Fruit fly (Drosophila melanogaster) whole organism, prepupa: ENCODE data around the gene CG11168.

Experiments used
- Blimp-1 ChIP-seq: fragments of 200-800 bp; sonication (Bioruptor generic); optimal IDR thresholded peaks from 3 replicates; lab custom pipeline; 2017; ENCODE audit warnings: missing biosample characterization, missing genetic modification characterization, mild to moderate bottlenecking, moderate library complexity, missing genetic modification reagents
- CG10631 ChIP-seq: fragments of 200-800 bp; sonication (Bioruptor generic); optimal IDR thresholded peaks from 2 replicates; lab custom pipeline; 2016; ENCODE audit warnings: missing biosample characterization, missing genetic modification characterization
- CG11294 ChIP-seq: fragments of 200-800 bp; sonication (Bioruptor generic); IDR thresholded peaks from 2 replicates; pipeline ENCODE4 v1.3.6; 2022; ENCODE audit warnings: missing biosample characterization, missing genetic modification characterization
- CG11902 ChIP-seq: fragments of 200-800 bp; sonication (Bioruptor generic); optimal IDR thresholded peaks from 3 replicates; lab custom pipeline; 2016; ENCODE audit warnings: missing biosample characterization, missing genetic modification characterization
- CG15336 ChIP-seq: fragments of 200-800 bp; sonication (Bioruptor generic); IDR thresholded peaks from 2 replicates; pipeline ENCODE4 v1.3.6; 2022; ENCODE audit warnings: missing biosample characterization, missing genetic modification characterization
- CG3032 ChIP-seq: fragments of 200-800 bp; optimal IDR thresholded peaks from 2 replicates; lab custom pipeline; 2019; ENCODE audit warnings: missing biosample characterization, mild to moderate bottlenecking, missing genetic modification characterization, moderate library complexity
- CG31627 ChIP-seq: fragments of 200-800 bp; sonication (Bioruptor generic); optimal IDR thresholded peaks from 3 replicates; lab custom pipeline; 2016; ENCODE audit warnings: missing biosample characterization, missing genetic modification characterization
- CG32006 ChIP-seq: fragments of 200-800 bp; sonication (Bioruptor generic); optimal IDR thresholded peaks from 3 replicates; lab custom pipeline; 2017; ENCODE audit warnings: missing biosample characterization, mild to moderate bottlenecking, missing genetic modification characterization
- CG34406 ChIP-seq: fragments of 200-800 bp; sonication (Bioruptor generic); optimal IDR thresholded peaks from 3 replicates; lab custom pipeline; 2016; ENCODE audit warnings: missing biosample characterization, missing genetic modification characterization
- CG3919 ChIP-seq: fragments of 200-800 bp; sonication (Bioruptor generic); optimal IDR thresholded peaks from 3 replicates; lab custom pipeline; 2016; ENCODE audit warnings: missing biosample characterization, missing genetic modification characterization
- CG6163 ChIP-seq: fragments of 200-800 bp; sonication (Bioruptor generic); IDR thresholded peaks from 3 replicates; pipeline ENCODE4 v1.3.6; 2022; ENCODE audit warnings: missing biosample characterization, missing genetic modification characterization
- CG6792 ChIP-seq: fragments of 200-800 bp; sonication (Bioruptor generic); optimal IDR thresholded peaks from 3 replicates; lab custom pipeline; 2016; ENCODE audit warnings: missing biosample characterization, missing genetic modification characterization
- CG8319 ChIP-seq: fragments of 200-800 bp; sonication (Bioruptor generic); optimal IDR thresholded peaks from 3 replicates; lab custom pipeline; 2016; ENCODE audit warnings: missing biosample characterization, missing genetic modification characterization
- CG8632 ChIP-seq: fragments of 200-800 bp; sonication (Bioruptor generic); optimal IDR thresholded peaks from 3 replicates; lab custom pipeline; 2016; ENCODE audit warnings: missing biosample characterization, missing genetic modification characterization
- CG9139 ChIP-seq: fragments of 200-800 bp; sonication (Bioruptor generic); optimal IDR thresholded peaks from 3 replicates; lab custom pipeline; 2017; ENCODE audit warnings: missing biosample characterization, mild to moderate bottlenecking, missing genetic modification characterization
- Eip75B ChIP-seq: fragments of 200-800 bp; sonication (Bioruptor generic); optimal IDR thresholded peaks from 3 replicates; lab custom pipeline; 2016; ENCODE audit warnings: missing biosample characterization, missing genetic modification characterization
- Eip78C ChIP-seq: fragments of 200-800 bp; sonication (Bioruptor generic); peaks from one replicate; lab custom pipeline; 2016; ENCODE audit warnings: missing biosample characterization, missing genetic modification characterization
- Eip93F ChIP-seq: fragments of 200-800 bp; sonication (Bioruptor generic); optimal IDR thresholded peaks from 2 replicates; lab custom pipeline; 2016; ENCODE audit warnings: missing biosample characterization, mild to moderate bottlenecking, missing genetic modification characterization
- Ets21C ChIP-seq: fragments of 200-800 bp; sonication (Bioruptor generic); optimal IDR thresholded peaks from 3 replicates; lab custom pipeline; 2016; ENCODE audit warnings: missing biosample characterization, missing genetic modification characterization
- Hr39 ChIP-seq: fragments of 200-800 bp; sonication (Bioruptor generic); optimal IDR thresholded peaks from 2 replicates; lab custom pipeline; 2016; ENCODE audit warnings: missing biosample characterization, missing genetic modification characterization
- Met ChIP-seq: fragments of 200-800 bp; sonication (Bioruptor generic); optimal IDR thresholded peaks from 3 replicates; lab custom pipeline; 2016; ENCODE audit warnings: missing biosample characterization, missing genetic modification characterization
- OdsH ChIP-seq: fragments of 200-800 bp; sonication (Bioruptor generic); optimal IDR thresholded peaks from 3 replicates; lab custom pipeline; 2016; ENCODE audit warnings: missing biosample characterization, missing genetic modification characterization
- Smox ChIP-seq: fragments of 200-800 bp; sonication (Bioruptor generic); optimal IDR thresholded peaks from 3 replicates; lab custom pipeline; 2016; ENCODE audit warnings: missing biosample characterization, missing genetic modification characterization
- Sox102F ChIP-seq: fragments of 200-800 bp; sonication (Bioruptor generic); optimal IDR thresholded peaks from 2 replicates; lab custom pipeline; 2016; ENCODE audit warnings: missing biosample characterization, mild to moderate bottlenecking, missing genetic modification characterization
- Sox14 ChIP-seq: fragments of 200-800 bp; sonication (Bioruptor generic); optimal IDR thresholded peaks from 3 replicates; lab custom pipeline; 2016; ENCODE audit warnings: missing biosample characterization, missing genetic modification characterization
- Sox15 ChIP-seq: fragments of 200-800 bp; sonication (Bioruptor generic); optimal IDR thresholded peaks from 3 replicates; lab custom pipeline; 2016; ENCODE audit warnings: missing biosample characterization, missing genetic modification characterization
- achi ChIP-seq: fragments of 200-800 bp; sonication (Bioruptor generic); optimal IDR thresholded peaks from 3 replicates; lab custom pipeline; 2016; ENCODE audit warnings: missing biosample characterization, missing genetic modification characterization
- acj6 ChIP-seq: fragments of 200-800 bp; sonication (Bioruptor generic); optimal IDR thresholded peaks from 3 replicates; lab custom pipeline; 2016; ENCODE audit warnings: missing biosample characterization, missing genetic modification characterization
- cyc ChIP-seq: fragments of 200-800 bp; sonication (Bioruptor generic); optimal IDR thresholded peaks from 3 replicates; lab custom pipeline; 2016; ENCODE audit warnings: missing biosample characterization, missing genetic modification characterization
- dac ChIP-seq: fragments of 200-800 bp; sonication (Bioruptor generic); optimal IDR thresholded peaks from 2 replicates; lab custom pipeline; 2017; ENCODE audit warnings: missing biosample characterization, mild to moderate bottlenecking, missing genetic modification characterization
- esn ChIP-seq: fragments of 200-800 bp; sonication (Bioruptor generic); optimal IDR thresholded peaks from 2 replicates; lab custom pipeline; 2016; ENCODE audit warnings: missing biosample characterization, mild to moderate bottlenecking, missing genetic modification characterization, moderate library complexity
- fd59A ChIP-seq: fragments of 200-800 bp; sonication (Bioruptor generic); optimal IDR thresholded peaks from 2 replicates; lab custom pipeline; 2017; ENCODE audit warnings: missing biosample characterization, mild to moderate bottlenecking, missing genetic modification characterization, missing genetic modification reagents
- fkh ChIP-seq: fragments of 200-800 bp; sonication (Bioruptor generic); optimal IDR thresholded peaks from 3 replicates; lab custom pipeline; 2017; ENCODE audit warnings: missing biosample characterization, mild to moderate bottlenecking, missing genetic modification characterization, moderate library complexity
- lz ChIP-seq: fragments of 200-800 bp; sonication (Bioruptor generic); optimal IDR thresholded peaks from 3 replicates; lab custom pipeline; 2016; ENCODE audit warnings: missing biosample characterization, missing genetic modification characterization
- net ChIP-seq: fragments of 200-800 bp; sonication (Bioruptor generic); optimal IDR thresholded peaks from 3 replicates; lab custom pipeline; 2016; ENCODE audit warnings: missing biosample characterization, missing genetic modification characterization
- pdm3 ChIP-seq: fragments of 200-800 bp; sonication (Bioruptor generic); optimal IDR thresholded peaks from 3 replicates; lab custom pipeline; 2016; ENCODE audit warnings: missing biosample characterization, missing genetic modification characterization
- salr ChIP-seq, 2 experiments: fragments of 200-800 bp; sonication (Bioruptor generic); optimal IDR thresholded peaks; 3 replicates each; lab custom pipeline; 2016 to 2018; ENCODE audit warnings: missing biosample characterization in 2 of 2, missing genetic modification characterization in 2 of 2, mild to moderate bottlenecking in 1 of 2
- ss ChIP-seq, 2 experiments: fragments of 200-800 bp; sonication (Bioruptor generic); optimal IDR thresholded peaks; 2 replicates in 1 of 2; 3 replicates in 1 of 2; lab custom pipeline; 2017 to 2018; ENCODE audit warnings: mild to moderate bottlenecking in 2 of 2, missing biosample characterization in 2 of 2, missing genetic modification characterization in 2 of 2, moderate library complexity in 1 of 2
- svp ChIP-seq: fragments of 200-800 bp; sonication (Bioruptor generic); peaks from one replicate; lab custom pipeline; 2016; ENCODE audit warnings: missing biosample characterization, missing genetic modification characterization
- topi ChIP-seq: fragments of 200-800 bp; sonication (Bioruptor generic); optimal IDR thresholded peaks from 3 replicates; lab custom pipeline; 2016; ENCODE audit warnings: missing biosample characterization, missing genetic modification characterization
- vri ChIP-seq: fragments of 200-800 bp; sonication (Bioruptor generic); optimal IDR thresholded peaks from 3 replicates; lab custom pipeline; 2016; ENCODE audit warnings: missing biosample characterization, mild to moderate bottlenecking, missing genetic modification characterization

CG11168 gene

dm6 chr3R:24962470-24962869 lies 44.6 kb downstream of the CG11168 start (continued):
- peak; percentile 70 for TF ChIP-seq Met (GFP tag; lab: Kevin White, UChicago)
- peak; percentile 23 for TF ChIP-seq CG11902 (GFP tag; lab: Kevin White, UChicago)
- no peak for TF ChIP-seq Sox15 (GFP tag; lab: Kevin White, UChicago)
- TF ChIP-seq cyc (GFP tag; lab: Kevin White, UChicago), result peak; percentile 59
- no peak for TF ChIP-seq Eip93F (GFP tag; lab: Kevin White, UChicago)
- no peak for TF ChIP-seq salr (GFP tag; optimal IDR thresholded peaks at IDR 0.05; lab: Kevin White, UChicago)
- TF ChIP-seq CG34406 (GFP tag; lab: Kevin White, UChicago), result peak; percentile 11

DNA sequence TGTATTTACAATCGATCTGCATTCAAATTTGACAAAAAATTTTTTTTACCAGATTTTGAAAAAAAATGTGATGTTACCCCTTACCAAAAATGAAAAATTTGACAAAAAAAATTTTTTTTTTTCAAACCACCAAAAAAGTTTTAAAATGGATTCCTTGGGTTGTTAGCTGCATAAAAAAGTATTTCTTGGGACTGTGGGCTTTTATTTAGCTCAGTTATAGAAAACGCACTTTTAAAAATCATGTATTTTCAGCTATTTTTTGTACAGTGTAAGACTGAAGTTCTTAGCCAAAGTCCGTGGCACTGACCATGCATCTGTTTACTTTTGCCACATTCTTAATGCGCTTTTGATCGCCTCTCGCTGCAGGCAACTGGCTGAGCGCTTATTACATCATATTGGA lies 47.5 kb downstream of the CG11168 start:
- TF ChIP-seq Eip78C (GFP tag; lab: Kevin White, UChicago) (peak; percentile 81), Sox14 (peak; percentile 31), CG3919 (GFP tag; lab: Kevin White, UChicago) (peak; percentile 41), Smox (GFP tag; lab: Kevin White, UChicago) (peak; percentile 24), lz (peak; percentile 6), Blimp-1 (GFP tag; lab: Kevin White, UChicago) (no peak), topi (GFP tag; lab: Kevin White, UChicago) (peak; percentile 34), cyc (GFP tag; lab: Kevin White, UChicago) (peak; percentile 26), ss (GFP tag; optimal IDR thresholded peaks at IDR 0.05; lab: Kevin White, UChicago) (peak in 1 of 2 experiments; percentile 12), CG11294 (GFP tag; lab: Robert Waterston, UW) (no peak), Eip75B (GFP tag; lab: Kevin White, UChicago) (peak; percentile 17), Ets21C (GFP tag; lab: Kevin White, UChicago) (no peak), Sox102F (GFP tag; lab: Kevin White, UChicago) (peak; percentile 16), CG32006 (GFP tag; lab: Kevin White, UChicago) (peak; percentile 6), CG6792 (GFP tag; lab: Kevin White, UChicago) (no peak), dac (GFP tag; lab: Kevin White, UChicago) (no peak), CG11902 (GFP tag; lab: Kevin White, UChicago) (no peak), net (GFP tag; lab: Kevin White, UChicago) (no peak), CG8319 (GFP tag; lab: Kevin White, UChicago) (no peak), salr (GFP tag; optimal IDR thresholded peaks at IDR 0.05; lab: Kevin White, UChicago) (peak; percentile 1 to 49), fkh (no peak), vri (GFP tag; lab: Kevin White, UChicago) (peak; percentile 43), CG15336 (GFP tag; lab: Robert Waterston, UW) (no peak), CG10631 (GFP tag; lab: Kevin White, UChicago) (peak; percentile 37), CG3032 (no peak), Hr39 (peak; percentile 46), svp (GFP tag; lab: Kevin White, UChicago) (peak; percentile 67), achi (peak; percentile 7), CG8632 (GFP tag; lab: Kevin White, UChicago) (no peak), CG6163 (GFP tag; lab: Robert Waterston, UW) (0 out of 3 replicates have a peak, but pooled peaks have one; percentile 13), fd59A (no peak), CG31627 (GFP tag; lab: Kevin White, UChicago) (peak; percentile 38), Met (GFP tag; lab: Kevin White, UChicago) (peak; percentile 34), acj6 (GFP tag; lab: Kevin White, UChicago) (peak; percentile 34), pdm3 (no peak), OdsH (GFP tag; lab: Kevin White, UChicago) (peak; percentile 25), esn (GFP tag; lab: Kevin White, UChicago) (peak; percentile 58), CG9139 (GFP tag; lab: Kevin White, UChicago) (no peak)
- TF ChIP-seq, all 60 proteins: peak for 23
